Fruit fly (Drosophila melanogaster): Measurements from ENCODE around the gene dl.

- no peak for TF ChIP-seq Dll (optimal IDR thresholded peaks at IDR 0.05)
- no peak for TF ChIP-seq usp (GFP tag; optimal IDR thresholded peaks at IDR 0.05)
- TF ChIP-seq CG8478 (optimal IDR thresholded peaks at IDR 0.05), result no peak
- TF ChIP-seq psq (optimal IDR thresholded peaks at IDR 0.05), result no peak
- no peak for TF ChIP-seq pan (optimal IDR thresholded peaks at IDR 0.05)
- no peak for TF ChIP-seq EcR (GFP tag; optimal IDR thresholded peaks at IDR 0.05)
Measured at dm6 chr2L:17402493-17402892, 47.7 kb downstream of the dl start.

All from whole organism.